Worm (Caenorhabditis elegans) whole organism, L1 larva: ENCODE data around the gene sra-8.

Experiments
- C04F5.9 ChIP-seq: sonication (generic microtip); optimal IDR thresholded peaks from 2 replicates; lab custom pipeline; 2016; ENCODE audit warnings: missing genetic modification characterization, missing compliant biosample characterization
- C16A3.4 ChIP-seq: fragments of 150-350 bp; optimal IDR thresholded peaks from 2 replicates; lab custom pipeline; 2014; ENCODE audit warnings: missing biosample characterization, missing genetic modification characterization
- aly-2 ChIP-seq: fragments of 150-350 bp; optimal IDR thresholded peaks from 2 replicates; lab custom pipeline; 2014; ENCODE audit warnings: missing biosample characterization, missing genetic modification characterization
- blmp-1 ChIP-seq: fragments of 150-350 bp; optimal IDR thresholded peaks from 2 replicates; lab custom pipeline; 2014; ENCODE audit warnings: missing biosample characterization, missing genetic modification characterization
- ceh-82 ChIP-seq, 3 experiments: fragments of 150-350 bp in 1 of 3; sonication (generic microtip) in 2 of 3; optimal IDR thresholded peaks; 2 replicates each; lab custom pipeline; 2014 to 2017; ENCODE audit warnings: missing biosample characterization in 3 of 3, missing genetic modification characterization in 3 of 3
- ceh-88 ChIP-seq: fragments of 200-800 bp; sonication (Bioruptor generic); IDR thresholded peaks from 2 replicates; pipeline ENCODE4 v1.3.6; 2022; ENCODE audit warnings: missing genetic modification characterization, missing compliant biosample characterization
- ces-1 ChIP-seq: fragments of 150-350 bp; optimal IDR thresholded peaks from 2 replicates; lab custom pipeline; 2014; ENCODE audit warnings: missing biosample characterization, missing genetic modification reagents, missing genetic modification characterization
- efl-3 ChIP-seq: fragments of 200-800 bp; sonication (Bioruptor generic); optimal IDR thresholded peaks from 2 replicates; lab custom pipeline; 2018; ENCODE audit warnings: mild to moderate bottlenecking, missing genetic modification characterization, missing compliant biosample characterization
- egl-13 ChIP-seq: sonication (generic microtip); optimal IDR thresholded peaks from 2 replicates; lab custom pipeline; 2016; ENCODE audit warnings: missing genotype, missing genetic modification reagents, missing genetic modification characterization, missing compliant biosample characterization
- egl-27 ChIP-seq, 2 experiments: fragments of 150-350 bp in 1 of 2; sonication (generic microtip); optimal IDR thresholded peaks; 3 replicates each; lab custom pipeline; 2017 to 2018; ENCODE audit warnings: missing biosample characterization in 2 of 2, missing genetic modification characterization in 2 of 2, missing genetic modification reagents in 2 of 2
- elt-3 ChIP-seq, 6 experiments: fragments of 150-350 bp in 1 of 6; sonication (generic microtip); optimal IDR thresholded peaks; 2 replicates each; lab custom pipeline; 2017 to 2018; ENCODE audit warnings: missing biosample characterization in 6 of 6, missing genetic modification characterization in 6 of 6, inconsistent platforms in 1 of 6
- fkh-10 ChIP-seq: sonication (generic microtip); optimal IDR thresholded peaks from 2 replicates; lab custom pipeline; 2017; ENCODE audit warnings: missing biosample characterization, missing genetic modification reagents, missing genetic modification characterization
- fkh-4 ChIP-seq: sonication (generic microtip); optimal IDR thresholded peaks from 2 replicates; lab custom pipeline; 2016; ENCODE audit warnings: missing compliant biosample characterization, missing genetic modification characterization, borderline replicate concordance
- grh-1 ChIP-seq: fragments of 200-800 bp; sonication (Bioruptor generic); IDR thresholded peaks from 2 replicates; pipeline ENCODE4 v1.3.6; 2022; ENCODE audit warnings: missing genetic modification reagents, missing genetic modification characterization, missing compliant biosample characterization
- jun-1 ChIP-seq: fragments of 150-350 bp; optimal IDR thresholded peaks from 2 replicates; lab custom pipeline; 2014; ENCODE audit warnings: missing biosample characterization, missing genetic modification reagents, missing genetic modification characterization
- lin-14 ChIP-seq: fragments of 200-800 bp; sonication (Bioruptor generic); optimal IDR thresholded peaks from 2 replicates; lab custom pipeline; 2018; ENCODE audit warnings: mild to moderate bottlenecking, missing genetic modification characterization, moderate library complexity, missing compliant biosample characterization
- lin-15B ChIP-seq: fragments of 150-350 bp; sonication (generic microtip); optimal IDR thresholded peaks from 3 replicates; lab custom pipeline; 2014; ENCODE audit warnings: missing biosample characterization, missing genetic modification characterization
- lin-35 ChIP-seq, 2 experiments: fragments of 150-350 bp; optimal IDR thresholded peaks; 2 replicates each; lab custom pipeline; 2014; ENCODE audit warnings: missing biosample characterization in 2 of 2, missing genetic modification characterization in 2 of 2, missing genetic modification reagents in 2 of 2
- lin-39 ChIP-seq: fragments of 150-350 bp; optimal IDR thresholded peaks from 2 replicates; lab custom pipeline; 2014; ENCODE audit warnings: missing biosample characterization, missing genetic modification reagents, missing genetic modification characterization
- lir-3 ChIP-seq: sonication (generic microtip); optimal IDR thresholded peaks from 2 replicates; lab custom pipeline; 2016; ENCODE audit warnings: mild to moderate bottlenecking, missing genetic modification characterization, moderate library complexity, missing compliant biosample characterization; ENCODE audit not compliant: poor library complexity
- lsy-2 ChIP-seq, 2 experiments: fragments of 150-350 bp; optimal IDR thresholded peaks; 2 replicates each; lab custom pipeline; 2014; ENCODE audit warnings: missing biosample characterization in 2 of 2, missing genetic modification characterization in 2 of 2
- mef-2 ChIP-seq: fragments of 150-350 bp; optimal IDR thresholded peaks from 2 replicates; lab custom pipeline; 2014; ENCODE audit warnings: missing biosample characterization, missing genetic modification characterization
- nhr-19 ChIP-seq: fragments of 200-800 bp; sonication (Bioruptor generic); conservative IDR thresholded peaks from 2 replicates; pipeline ENCODE4 v1.3.6; 2022; ENCODE audit warnings: missing genetic modification characterization, missing compliant biosample characterization
- nhr-20 ChIP-seq: sonication (generic microtip); optimal IDR thresholded peaks from 2 replicates; lab custom pipeline; 2016; ENCODE audit warnings: mild to moderate bottlenecking, missing genetic modification characterization, missing compliant biosample characterization
- nhr-237 ChIP-seq: fragments of 150-350 bp; optimal IDR thresholded peaks from 2 replicates; lab custom pipeline; 2014; ENCODE audit warnings: missing biosample characterization, missing genetic modification characterization
- nhr-85 ChIP-seq: sonication (generic microtip); peaks from one replicate; lab custom pipeline; 2016; ENCODE audit warnings: missing genetic modification characterization, inconsistent platforms, missing compliant biosample characterization
- nhr-90 ChIP-seq: sonication (generic microtip); optimal IDR thresholded peaks from 2 replicates; lab custom pipeline; 2016; ENCODE audit warnings: mild to moderate bottlenecking, missing genetic modification characterization, missing compliant biosample characterization; ENCODE audit not compliant: poor library complexity
- pag-3 ChIP-seq: sonication (generic microtip); optimal IDR thresholded peaks from 2 replicates; lab custom pipeline; 2017; ENCODE audit warnings: missing genetic modification characterization, mild to moderate bottlenecking, missing compliant biosample characterization, antibody characterized with exemption, borderline replicate concordance; ENCODE audit not compliant: insufficient read depth
- pax-3 ChIP-seq: fragments of 200-800 bp; sonication (Bioruptor generic); optimal IDR thresholded peaks from 2 replicates; lab custom pipeline; 2018; ENCODE audit warnings: mild to moderate bottlenecking, missing genetic modification characterization, moderate library complexity, missing compliant biosample characterization
- skn-1 ChIP-seq: fragments of 150-350 bp; optimal IDR thresholded peaks from 2 replicates; lab custom pipeline; 2014; ENCODE audit warnings: missing biosample characterization, missing genetic modification characterization
- snpc-4 ChIP-seq: fragments of 150-350 bp; optimal IDR thresholded peaks from 2 replicates; lab custom pipeline; 2014; ENCODE audit warnings: missing biosample characterization, missing genetic modification characterization
- sptf-1 ChIP-seq: fragments of 150-350 bp; optimal IDR thresholded peaks from 2 replicates; lab custom pipeline; 2014; ENCODE audit warnings: missing biosample characterization, missing genetic modification characterization
- sup-37 ChIP-seq: fragments of 200-800 bp; sonication (Bioruptor generic); optimal IDR thresholded peaks from 2 replicates; lab custom pipeline; 2018; ENCODE audit warnings: mild to moderate bottlenecking, missing genetic modification characterization, missing compliant biosample characterization
- unc-130 ChIP-seq: fragments of 150-350 bp; optimal IDR thresholded peaks from 2 replicates; lab custom pipeline; 2017; ENCODE audit warnings: missing biosample characterization, missing genetic modification characterization, inconsistent platforms
- unc-98 ChIP-seq: fragments of 200-800 bp; sonication (Bioruptor generic); IDR thresholded peaks from 2 replicates; pipeline ENCODE4 v1.3.6; 2022; ENCODE audit warnings: missing genetic modification characterization, missing compliant biosample characterization
- zag-1 ChIP-seq: fragments of 150-350 bp; optimal IDR thresholded peaks from 2 replicates; lab custom pipeline; 2014; ENCODE audit warnings: missing biosample characterization, missing genetic modification characterization
- zip-4 ChIP-seq: fragments of 200-800 bp; sonication (Bioruptor generic); optimal IDR thresholded peaks from 2 replicates; lab custom pipeline; 2018; ENCODE audit warnings: mild to moderate bottlenecking, missing genetic modification characterization, moderate library complexity, missing compliant biosample characterization

The sra-8 gene

DNA sequence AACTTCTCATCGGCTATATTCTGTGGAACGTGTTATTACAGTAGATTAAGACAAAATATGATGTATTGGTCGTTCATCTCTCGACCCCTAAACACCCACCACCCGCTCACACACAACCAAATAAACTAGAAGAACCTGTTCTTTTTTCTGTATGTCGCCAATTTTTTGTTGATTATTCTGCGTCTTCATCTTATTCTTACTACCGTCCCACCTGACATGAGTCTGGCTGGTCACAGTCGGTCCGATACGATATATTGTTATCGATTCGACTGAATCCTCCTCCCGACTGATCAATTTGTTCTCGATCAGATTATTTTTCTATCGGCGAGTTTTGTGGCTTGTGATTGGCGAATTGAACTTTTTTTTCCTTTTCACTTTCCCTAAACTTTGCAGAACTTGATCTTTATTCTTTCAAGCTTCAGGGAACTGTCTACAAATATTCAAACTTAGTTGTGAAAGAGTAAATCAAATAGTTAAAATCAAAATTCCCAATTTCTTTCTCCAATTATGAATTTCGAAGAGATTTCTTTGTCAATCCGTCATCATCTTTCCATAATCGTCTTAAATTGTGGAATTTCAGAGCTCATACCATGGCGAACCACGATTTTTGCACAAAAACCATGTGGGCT is 17.5 kb downstream of the sra-8 start, which contains the start of gene F35H8.2:
F35H8.2 (plus strand) TSS at position 579 of the 629 bp plus-strand sequence.
- TF ChIP-seq lin-35 (GFP tag; optimal IDR thresholded peaks at IDR 0.05; lab: Kevin White, UChicago): peak in 1 of 2 experiments; percentile 25
- no peak for TF ChIP-seq efl-3 (GFP tag; lab: Kevin White, UChicago)
- TF ChIP-seq elt-3 (tag; optimal IDR thresholded peaks at IDR 0.05; lab: Kevin White, UChicago): peak in 1 of 6 experiments; percentile 29
- no peak for TF ChIP-seq snpc-4
- TF ChIP-seq zag-1 (tag; lab: Kevin White, UChicago): no peak
- no peak for TF ChIP-seq fkh-4 (tag; lab: Kevin White, UChicago)
- TF ChIP-seq unc-130: peak; percentile 49
- TF ChIP-seq lin-39: no peak
- no peak for TF ChIP-seq nhr-19 (GFP tag; lab: Robert Waterston, UW)
- TF ChIP-seq nhr-20 (tag; lab: Kevin White, UChicago): peak; percentile 9
- TF ChIP-seq aly-2 (tag; lab: Kevin White, UChicago): no peak
- no peak for TF ChIP-seq pax-3 (tag; lab: Kevin White, UChicago)
- TF ChIP-seq nhr-237 (tag; lab: Kevin White, UChicago): no peak
- TF ChIP-seq zip-4 (GFP tag; lab: Kevin White, UChicago): no peak
- TF ChIP-seq sptf-1 (tag; lab: Kevin White, UChicago): no peak
- no peak for TF ChIP-seq lsy-2 (tag; optimal IDR thresholded peaks at IDR 0.05; lab: Kevin White, UChicago)
- no peak for TF ChIP-seq C04F5.9
- TF ChIP-seq skn-1 (tag; lab: Kevin White, UChicago): no peak
- peak; percentile 45 for TF ChIP-seq lin-14 (GFP tag; lab: Kevin White, UChicago)
- peak; percentile 79 for TF ChIP-seq blmp-1 (tag; lab: Kevin White, UChicago)
- TF ChIP-seq grh-1 (GFP tag; lab: Robert Waterston, UW): peak; percentile 43; the same call in 1 of the 2 replicates
- TF ChIP-seq egl-13: no peak
- TF ChIP-seq mef-2 (tag; lab: Kevin White, UChicago): no peak
- TF ChIP-seq egl-27 (tag; optimal IDR thresholded peaks at IDR 0.05; lab: Kevin White, UChicago): no peak
- no peak for TF ChIP-seq ceh-82 (tag; optimal IDR thresholded peaks at IDR 0.05; lab: Kevin White, UChicago)
- TF ChIP-seq nhr-90 (tag; lab: Kevin White, UChicago): no peak
- TF ChIP-seq nhr-85 (tag; lab: Kevin White, UChicago): peak; percentile 77
- TF ChIP-seq, all 84 proteins: peak for 8

DNA sequence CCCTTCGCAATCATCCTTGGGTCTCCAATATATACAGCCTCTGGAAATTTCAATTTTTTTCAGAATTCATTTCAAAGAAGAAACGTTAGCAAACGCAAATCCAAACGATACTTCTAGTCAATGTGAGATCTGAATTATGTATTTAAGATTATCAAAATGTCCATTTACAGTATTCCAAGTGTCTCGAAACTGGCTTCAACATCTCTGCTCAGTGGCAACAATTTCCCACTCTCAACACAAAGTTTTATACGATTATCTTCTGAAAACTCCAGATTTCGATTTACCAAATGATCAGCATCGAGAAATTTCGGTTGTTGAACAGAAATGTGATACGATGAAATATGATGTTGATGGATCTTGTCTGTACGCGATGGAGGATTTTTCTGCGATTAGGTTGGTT is 19.1 kb downstream of the sra-8 start:
- TF ChIP-seq sptf-1 (tag; lab: Kevin White, UChicago) (no peak), ces-1 (GFP tag; lab: Kevin White, UChicago) (no peak), nhr-237 (tag; lab: Kevin White, UChicago) (no peak), zag-1 (tag; lab: Kevin White, UChicago) (no peak), egl-13 (no peak), nhr-19 (GFP tag; lab: Robert Waterston, UW) (no peak), lir-3 (no peak), unc-98 (GFP tag; lab: Robert Waterston, UW) (no peak), lin-15B (tag; lab: Kevin White, UChicago) (no peak), snpc-4 (no peak), C16A3.4 (tag; lab: Kevin White, UChicago) (no peak), lin-35 (GFP tag; optimal IDR thresholded peaks at IDR 0.05; lab: Kevin White, UChicago) (no peak), ceh-88 (GFP tag; lab: Robert Waterston, UW) (no peak), pag-3 (tag; lab: Kevin White, UChicago) (no peak), blmp-1 (tag; lab: Kevin White, UChicago) (no peak), fkh-10 (no peak), C04F5.9 (no peak), sup-37 (GFP tag; lab: Kevin White, UChicago) (no peak), ceh-82 (tag; optimal IDR thresholded peaks at IDR 0.05; lab: Kevin White, UChicago) (no peak), jun-1 (tag; lab: Kevin White, UChicago) (no peak)
- TF ChIP-seq, all 84 proteins: peak for 0
